Worm (Caenorhabditis elegans) whole organism, L3 larva: ENCODE measurements around the gene Y54G11A.4.

ENCODE experiments used
- ama-1 ChIP-seq: fragments of 150-350 bp; optimal IDR thresholded peaks from 2 replicates; lab custom pipeline; 2018
- lin-39 ChIP-seq: fragments of 150-350 bp; optimal IDR thresholded peaks from 2 replicates; lab custom pipeline; 2018; ENCODE audit warnings: missing biosample characterization, missing genetic modification reagents, missing genetic modification characterization
- nhr-237 ChIP-seq: fragments of 150-350 bp; optimal IDR thresholded peaks from 2 replicates; lab custom pipeline; 2014; ENCODE audit warnings: missing biosample characterization, missing genetic modification characterization
- nhr-77 ChIP-seq: fragments of 150-350 bp; optimal IDR thresholded peaks from 2 replicates; lab custom pipeline; 2014; ENCODE audit warnings: missing biosample characterization, missing genetic modification characterization
- ztf-11 ChIP-seq: fragments of 150-350 bp; optimal IDR thresholded peaks from 2 replicates; lab custom pipeline; 2014; ENCODE audit warnings: missing biosample characterization, missing genetic modification characterization

DNA sequence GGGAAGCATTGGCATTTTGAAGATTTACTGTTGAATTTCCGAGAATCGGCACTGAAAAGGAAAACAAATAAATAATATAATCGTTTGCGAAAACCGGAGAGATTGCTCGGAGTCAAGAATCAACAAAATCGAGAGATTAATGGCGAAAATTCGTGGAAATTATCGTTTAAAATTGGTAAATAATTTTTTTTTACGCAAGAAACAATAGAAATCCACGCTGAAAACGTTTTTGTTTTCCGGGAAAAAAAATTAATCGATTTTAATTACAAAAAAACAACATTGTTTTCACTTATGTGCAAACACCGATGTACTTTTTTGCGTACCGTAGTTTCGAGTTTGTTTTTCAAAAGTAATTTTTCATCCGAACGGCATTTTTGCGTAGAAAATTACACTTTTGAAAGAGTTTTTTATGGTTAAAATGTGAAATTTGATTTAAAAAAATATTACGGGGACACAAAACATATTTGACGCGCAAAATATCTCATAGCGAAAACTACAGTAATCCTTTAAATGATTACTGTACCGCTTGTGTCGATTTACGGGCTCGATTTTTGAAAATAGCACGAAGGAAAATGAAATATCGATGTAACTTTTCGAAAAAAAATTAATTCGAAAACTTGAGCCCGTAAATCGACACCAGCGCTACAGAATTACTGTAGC, 18.2 kb downstream of the Y54G11A.4 start, which contains the start of gene ctl-3:
- no peak for TF ChIP-seq ztf-11 (tag; lab: Kevin White, UChicago)
- TF ChIP-seq nhr-77 (tag; lab: Kevin White, UChicago) = no peak
- no peak for TF ChIP-seq ama-1 (lab: Kevin White, UChicago)
- no peak for TF ChIP-seq nhr-237 (tag; lab: Kevin White, UChicago)
- no peak for TF ChIP-seq lin-39
